Worm (Caenorhabditis elegans) whole organism, late embryonic: ENCODE results near the gene nspc-7.

ENCODE experiments used
- C08G9.2 ChIP-seq: sonication (generic microtip); optimal IDR thresholded peaks from 2 replicates; lab custom pipeline; 2016; ENCODE audit warnings: mild to moderate bottlenecking, missing genetic modification characterization, moderate library complexity, missing compliant biosample characterization
- ceh-2 ChIP-seq: sonication (generic microtip); optimal IDR thresholded peaks from 2 replicates; lab custom pipeline; 2016; ENCODE audit warnings: missing genotype, missing genetic modification characterization, missing compliant biosample characterization
- ceh-22 ChIP-seq: sonication (generic microtip); optimal IDR thresholded peaks from 2 replicates; lab custom pipeline; 2017; ENCODE audit warnings: missing biosample characterization, missing genetic modification characterization
- ceh-24 ChIP-seq: sonication (generic microtip); optimal IDR thresholded peaks from 2 replicates; lab custom pipeline; 2016; ENCODE audit warnings: mild to moderate bottlenecking, missing genetic modification characterization, missing compliant biosample characterization
- ceh-31 ChIP-seq: sonication (generic microtip); optimal IDR thresholded peaks from 2 replicates; lab custom pipeline; 2016; ENCODE audit warnings: missing genetic modification characterization, missing compliant biosample characterization
- ceh-45 ChIP-seq: fragments of 200-800 bp; sonication (Bioruptor generic); IDR thresholded peaks from 2 replicates; pipeline ENCODE4 v1.3.6; 2022; ENCODE audit warnings: missing genetic modification reagents, missing genetic modification characterization, missing compliant biosample characterization
- ceh-48 ChIP-seq: sonication (generic microtip); optimal IDR thresholded peaks from 2 replicates; lab custom pipeline; 2016; ENCODE audit warnings: missing genetic modification characterization, inconsistent platforms, missing compliant biosample characterization
- ceh-6 ChIP-seq: fragments of 200-800 bp; sonication (Bioruptor generic); optimal IDR thresholded peaks from 2 replicates; lab custom pipeline; 2018; ENCODE audit warnings: mild to moderate bottlenecking, missing genetic modification characterization, missing compliant biosample characterization
- ceh-9 ChIP-seq: sonication (generic microtip); optimal IDR thresholded peaks from 2 replicates; lab custom pipeline; 2016; ENCODE audit warnings: mild to moderate bottlenecking, missing genetic modification characterization, inconsistent platforms, missing compliant biosample characterization
- che-1 ChIP-seq: sonication (generic microtip); optimal IDR thresholded peaks from 2 replicates; lab custom pipeline; 2016; ENCODE audit warnings: mild to moderate bottlenecking, missing genetic modification characterization, missing compliant biosample characterization
- dmd-4 ChIP-seq: sonication (generic microtip); optimal IDR thresholded peaks from 2 replicates; lab custom pipeline; 2016; ENCODE audit warnings: borderline replicate concordance, missing genetic modification characterization, missing compliant biosample characterization
- dve-1 ChIP-seq: sonication (generic microtip); optimal IDR thresholded peaks from 2 replicates; lab custom pipeline; 2017; ENCODE audit warnings: antibody characterized with exemption, mild to moderate bottlenecking, missing genetic modification characterization, missing compliant biosample characterization
- elt-2 ChIP-seq: sonication (generic microtip); optimal IDR thresholded peaks from 2 replicates; lab custom pipeline; 2016; ENCODE audit warnings: missing genetic modification reagents, missing genetic modification characterization, missing compliant biosample characterization
- elt-4 ChIP-seq: sonication (generic microtip); optimal IDR thresholded peaks from 2 replicates; lab custom pipeline; 2016; ENCODE audit warnings: missing genetic modification characterization, missing compliant biosample characterization
- ets-4 ChIP-seq: sonication (generic microtip); optimal IDR thresholded peaks from 2 replicates; lab custom pipeline; 2016; ENCODE audit warnings: missing genetic modification characterization, missing compliant biosample characterization
- eyg-1 ChIP-seq: sonication (generic microtip); optimal IDR thresholded peaks from 2 replicates; lab custom pipeline; 2016; ENCODE audit warnings: missing genotype, missing genetic modification characterization, missing compliant biosample characterization
- fkh-10 ChIP-seq: fragments of 150-350 bp; optimal IDR thresholded peaks from 2 replicates; lab custom pipeline; 2014; ENCODE audit warnings: missing biosample characterization, missing genetic modification reagents, missing genetic modification characterization
- gmeb-2 ChIP-seq: sonication (generic microtip); optimal IDR thresholded peaks from 2 replicates; lab custom pipeline; 2016; ENCODE audit warnings: missing genetic modification characterization, inconsistent platforms, missing compliant biosample characterization
- madf-2 ChIP-seq: sonication (generic microtip); optimal IDR thresholded peaks from 2 replicates; lab custom pipeline; 2017; ENCODE audit warnings: missing genetic modification characterization, missing compliant biosample characterization
- mec-3 ChIP-seq: sonication (generic microtip); optimal IDR thresholded peaks from 2 replicates; lab custom pipeline; 2016; ENCODE audit warnings: borderline replicate concordance, missing genetic modification characterization, missing compliant biosample characterization
- nhr-11 ChIP-seq: fragments of 150-350 bp; optimal IDR thresholded peaks from 2 replicates; lab custom pipeline; 2014; ENCODE audit warnings: missing biosample characterization, missing genetic modification characterization
- odd-2 ChIP-seq: sonication (generic microtip); optimal IDR thresholded peaks from 2 replicates; lab custom pipeline; 2017; ENCODE audit warnings: antibody characterized with exemption, mild to moderate bottlenecking, missing genetic modification characterization, missing compliant biosample characterization
- pag-3 ChIP-seq: sonication (generic microtip); optimal IDR thresholded peaks from 2 replicates; lab custom pipeline; 2016; ENCODE audit warnings: missing compliant biosample characterization, missing genetic modification characterization, borderline replicate concordance
- pat-9 ChIP-seq: fragments of 200-800 bp; sonication (Bioruptor generic); optimal IDR thresholded peaks from 2 replicates; lab custom pipeline; 2018; ENCODE audit warnings: mild to moderate bottlenecking, missing genetic modification characterization, moderate library complexity, missing compliant biosample characterization
- pha-2 ChIP-seq: sonication (generic microtip); optimal IDR thresholded peaks from 2 replicates; lab custom pipeline; 2017; ENCODE audit warnings: mild to moderate bottlenecking, missing genetic modification characterization, missing compliant biosample characterization
- pha-4 ChIP-seq: fragments of 150-350 bp; optimal IDR thresholded peaks from 2 replicates; lab custom pipeline; 2018; ENCODE audit warnings: missing biosample characterization, missing genetic modification reagents, missing genetic modification characterization
- pros-1 ChIP-seq: fragments of 150-350 bp; optimal IDR thresholded peaks from 2 replicates; lab custom pipeline; 2014; ENCODE audit warnings: missing biosample characterization, missing genetic modification reagents, missing genetic modification characterization
- rnt-1 ChIP-seq: sonication (generic microtip); optimal IDR thresholded peaks from 2 replicates; lab custom pipeline; 2016; ENCODE audit warnings: missing genetic modification characterization, missing compliant biosample characterization
- ttx-3 ChIP-seq: sonication (generic microtip); optimal IDR thresholded peaks from 2 replicates; lab custom pipeline; 2016; ENCODE audit warnings: missing genetic modification reagents, missing genetic modification characterization, missing compliant biosample characterization
- unc-42 ChIP-seq: sonication (generic microtip); optimal IDR thresholded peaks from 2 replicates; lab custom pipeline; 2016; ENCODE audit warnings: missing genotype, missing genetic modification characterization, missing compliant biosample characterization
- unc-86 ChIP-seq: sonication (generic microtip); optimal IDR thresholded peaks from 2 replicates; lab custom pipeline; 2016; ENCODE audit warnings: missing genetic modification characterization, missing compliant biosample characterization
- zip-5 ChIP-seq: sonication (generic microtip); optimal IDR thresholded peaks from 2 replicates; lab custom pipeline; 2016; ENCODE audit warnings: missing genetic modification characterization, missing compliant biosample characterization

nspc-7 gene

DNA sequence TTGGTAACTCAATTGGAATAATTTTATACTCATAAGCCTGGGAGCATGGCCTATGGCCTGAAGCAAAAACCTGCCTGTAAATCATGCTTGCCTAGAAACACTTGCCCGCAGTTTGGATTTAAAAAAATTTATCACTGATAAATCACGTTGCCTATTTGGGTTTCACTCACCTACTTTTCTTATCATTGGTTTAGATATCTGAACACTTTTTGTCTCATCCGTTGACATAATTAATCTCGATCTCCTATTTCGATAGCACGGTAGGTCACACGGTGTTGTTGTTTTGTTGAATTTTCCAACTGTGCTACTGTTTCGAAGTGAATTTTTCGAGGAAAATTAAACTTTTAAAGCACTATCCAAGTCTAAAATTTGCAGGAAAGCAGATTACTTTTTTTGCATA lies 34.6 kb upstream of the nspc-7 start:
- TF ChIP-seq pag-3 (tag; lab: Kevin White, UChicago) (no peak), C08G9.2 (tag; lab: Kevin White, UChicago) (no peak), pros-1 (no peak), unc-42 (tag; lab: Kevin White, UChicago) (no peak), ceh-48 (tag; lab: Kevin White, UChicago) (no peak), ceh-24 (tag; lab: Kevin White, UChicago) (no peak), ceh-22 (tag; lab: Kevin White, UChicago) (no peak), pha-2 (tag; lab: Kevin White, UChicago) (no peak), ceh-6 (GFP tag; lab: Kevin White, UChicago) (no peak), mec-3 (tag; lab: Kevin White, UChicago) (no peak), elt-4 (no peak), eyg-1 (no peak), ceh-2 (tag; lab: Kevin White, UChicago) (no peak), gmeb-2 (tag; lab: Kevin White, UChicago) (no peak), dve-1 (no peak), odd-2 (tag; lab: Kevin White, UChicago) (no peak), nhr-11 (tag; lab: Kevin White, UChicago) (no peak), zip-5 (no peak), unc-86 (tag; lab: Kevin White, UChicago) (no peak)

DNA sequence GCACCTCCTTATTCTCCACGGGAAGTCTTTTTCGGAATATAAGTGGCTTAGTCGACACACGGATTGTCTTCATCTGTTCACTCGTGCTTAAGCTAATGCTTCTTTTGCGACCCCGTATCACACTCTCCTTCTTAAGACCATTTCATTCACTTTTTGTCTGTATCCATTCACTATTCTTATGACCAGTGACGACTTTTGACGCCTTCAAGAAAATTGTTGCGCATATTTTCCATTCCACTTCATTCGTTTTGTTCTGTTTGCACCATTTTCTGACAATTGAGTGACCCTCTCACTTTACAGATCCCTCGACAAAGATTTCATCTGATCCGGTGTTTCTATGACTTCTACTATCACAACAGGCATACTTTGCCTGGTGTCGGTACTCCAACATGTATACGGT lies 34.1 kb upstream of the nspc-7 start, which contains the start of gene H03E18.1:
H03E18.1 (plus strand) TSS at position 301 of the 400 bp plus-strand sequence.
- TF ChIP-seq che-1 (tag; lab: Kevin White, UChicago) (no peak), pat-9 (tag; lab: Kevin White, UChicago) (no peak), ets-4 (no peak), pha-4 (tag; lab: Kevin White, UChicago) (no peak), ttx-3 (tag; lab: Kevin White, UChicago) (no peak)

DNA sequence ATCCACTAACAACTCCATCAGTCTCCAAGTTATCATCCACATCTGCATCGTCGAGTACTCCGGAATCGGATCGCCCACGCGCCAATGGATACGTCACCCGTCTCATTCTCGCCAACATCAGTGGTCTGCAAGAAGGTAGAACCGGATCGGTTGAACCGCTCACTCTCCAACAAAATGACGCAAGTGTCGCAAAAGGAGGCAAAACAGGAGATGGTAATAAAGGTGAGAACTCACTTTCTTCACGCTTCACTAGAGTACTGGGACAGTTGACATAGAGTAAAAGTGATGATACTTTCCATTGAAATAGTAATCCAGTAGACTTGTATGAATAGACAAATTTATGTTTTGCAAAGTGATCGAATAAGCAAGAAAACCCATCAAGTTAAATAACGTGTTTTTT lies 32.6 kb upstream of the nspc-7 start:
- TF ChIP-seq dmd-4 (tag; lab: Kevin White, UChicago): no peak
- TF ChIP-seq pag-3 (tag; lab: Kevin White, UChicago): no peak

DNA sequence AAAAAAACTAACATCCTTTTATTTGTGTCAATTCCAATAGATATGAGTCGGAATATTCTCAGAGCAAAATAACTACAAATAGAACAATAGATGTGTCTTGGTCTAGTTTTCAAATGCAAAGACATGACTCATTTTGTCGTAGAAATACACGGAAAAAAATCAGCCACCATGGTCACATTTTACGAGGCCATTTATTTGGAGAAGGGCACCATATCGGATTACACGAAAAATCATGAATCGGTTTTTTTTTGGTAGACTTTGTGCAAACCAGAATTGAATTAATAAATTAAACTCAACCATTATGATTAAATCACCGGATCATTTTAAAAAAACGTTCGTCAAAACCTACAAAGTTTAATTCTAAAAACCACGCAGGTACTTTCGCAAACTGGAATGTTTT lies 21.3 kb upstream of the nspc-7 start, which contains the start of gene H03E18.2:
H03E18.2 (minus strand) TSS at position 101 of the 400 bp plus-strand sequence.
- no peak for TF ChIP-seq ceh-31 (tag; lab: Kevin White, UChicago)
- TF ChIP-seq fkh-10 (GFP tag; lab: Kevin White, UChicago): no peak
- no peak for TF ChIP-seq unc-86 (tag; lab: Kevin White, UChicago)
- TF ChIP-seq ceh-24 (tag; lab: Kevin White, UChicago): no peak
- TF ChIP-seq ceh-9: no peak
- no peak for TF ChIP-seq nhr-11 (tag; lab: Kevin White, UChicago)
- TF ChIP-seq ceh-2 (tag; lab: Kevin White, UChicago): no peak
- no peak for TF ChIP-seq ceh-45 (GFP tag; lab: Robert Waterston, UW)
- no peak for TF ChIP-seq gmeb-2 (tag; lab: Kevin White, UChicago)
- no peak for TF ChIP-seq ceh-6 (GFP tag; lab: Kevin White, UChicago)

DNA sequence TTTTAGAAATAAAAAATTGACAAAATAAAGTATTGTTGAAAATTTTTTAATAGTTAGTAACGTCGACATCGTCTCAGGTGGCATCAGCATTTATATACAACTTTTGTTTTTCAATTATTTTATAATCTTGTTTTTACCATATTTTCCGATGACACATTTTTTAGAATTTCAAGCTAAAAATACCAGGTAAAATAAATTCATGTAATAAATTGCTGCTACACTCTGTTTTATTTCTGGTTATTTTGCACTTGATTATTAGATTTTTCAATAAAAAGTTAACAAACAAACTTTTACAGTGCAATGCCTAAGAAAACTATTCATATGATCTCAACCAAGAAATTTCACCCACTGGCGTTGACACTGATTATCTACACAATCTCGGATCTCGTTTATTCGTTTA lies 20.0 kb upstream of the nspc-7 start, which contains the start of gene C03G5.14:
C03G5.14 (plus strand) TSS at position 301 of the 400 bp plus-strand sequence.
- TF ChIP-seq pag-3 (tag; lab: Kevin White, UChicago) (no peak), rnt-1 (tag; lab: Kevin White, UChicago) (no peak), madf-2 (tag; lab: Kevin White, UChicago) (no peak), elt-2 (tag; lab: Kevin White, UChicago) (no peak)
